Fruit fly (Drosophila melanogaster) whole organism, pupa: Measurements from ENCODE around the gene CG1774.

Experiments
- CG10348 ChIP-seq: fragments of 200-800 bp; sonication (Bioruptor generic); IDR thresholded peaks from 2 replicates; pipeline ENCODE4 v1.3.6; 2022; ENCODE audit warnings: missing biosample characterization, missing genetic modification characterization
- CG12605 ChIP-seq: fragments of 200-800 bp; sonication (Bioruptor generic); IDR thresholded peaks from 2 replicates; pipeline ENCODE4 v1.3.6; 2022; ENCODE audit warnings: missing biosample characterization, missing genetic modification characterization
- CG13204 ChIP-seq: fragments of 200-800 bp; sonication (Bioruptor generic); optimal IDR thresholded peaks from 2 replicates; lab custom pipeline; 2018; ENCODE audit warnings: missing biosample characterization, mild to moderate bottlenecking, missing genetic modification characterization, moderate library complexity
- CG14655 ChIP-seq: fragments of 200-800 bp; sonication (Bioruptor generic); optimal IDR thresholded peaks from 3 replicates; lab custom pipeline; 2017; ENCODE audit warnings: mild to moderate bottlenecking, missing biosample characterization, missing genetic modification reagents, missing genetic modification characterization
- CG15710 ChIP-seq: fragments of 200-800 bp; sonication (Bioruptor generic); optimal IDR thresholded peaks from 2 replicates; lab custom pipeline; 2018; ENCODE audit warnings: missing biosample characterization, mild to moderate bottlenecking, missing genetic modification characterization, moderate library complexity
- CG17806 ChIP-seq: fragments of 200-800 bp; sonication (Bioruptor generic); optimal IDR thresholded peaks from 2 replicates; lab custom pipeline; 2018; ENCODE audit warnings: missing biosample characterization, mild to moderate bottlenecking, missing genetic modification characterization, moderate library complexity
- CG32121 ChIP-seq: fragments of 200-800 bp; sonication (Bioruptor generic); IDR thresholded peaks from 2 replicates; pipeline ENCODE4 v1.3.6; 2022; ENCODE audit warnings: missing biosample characterization, missing genetic modification characterization
- CG34367 ChIP-seq: fragments of 200-800 bp; sonication (Bioruptor generic); optimal IDR thresholded peaks from 2 replicates; lab custom pipeline; 2018; ENCODE audit warnings: missing biosample characterization, mild to moderate bottlenecking, missing genetic modification characterization
- CG4496 ChIP-seq: fragments of 200-800 bp; sonication (Bioruptor generic); IDR thresholded peaks from 3 replicates; pipeline ENCODE4 v1.3.6; 2022; ENCODE audit warnings: missing biosample characterization, missing genetic modification characterization
- CG8159 ChIP-seq: fragments of 200-800 bp; sonication (Bioruptor generic); optimal IDR thresholded peaks from 3 replicates; lab custom pipeline; 2018; ENCODE audit warnings: missing biosample characterization, mild to moderate bottlenecking, missing genetic modification characterization, moderate library complexity
- CG8301 ChIP-seq: fragments of 200-800 bp; sonication (Bioruptor generic); optimal IDR thresholded peaks from 2 replicates; lab custom pipeline; 2018; ENCODE audit warnings: missing biosample characterization, mild to moderate bottlenecking, missing genetic modification characterization
- CG9948 ChIP-seq: fragments of 200-800 bp; sonication (Bioruptor generic); optimal IDR thresholded peaks from 2 replicates; lab custom pipeline; 2018; ENCODE audit warnings: missing biosample characterization, mild to moderate bottlenecking, missing genetic modification characterization, moderate library complexity
- D1 ChIP-seq: fragments of 200-800 bp; sonication (Bioruptor generic); optimal IDR thresholded peaks from 2 replicates; lab custom pipeline; 2018; ENCODE audit warnings: missing biosample characterization, mild to moderate bottlenecking, missing genetic modification characterization, moderate library complexity
- EcR ChIP-seq: fragments of 200-800 bp; sonication (Bioruptor generic); optimal IDR thresholded peaks from 3 replicates; lab custom pipeline; 2019; ENCODE audit warnings: missing biosample characterization, missing genetic modification characterization, mild to moderate bottlenecking, moderate library complexity, missing genetic modification reagents
- Ets98B ChIP-seq: fragments of 200-800 bp; sonication (Bioruptor generic); IDR thresholded peaks from 2 replicates; pipeline ENCODE4 v1.3.6; 2022; ENCODE audit warnings: missing biosample characterization, missing genetic modification characterization
- Pif1A ChIP-seq: fragments of 200-800 bp; sonication (Bioruptor generic); optimal IDR thresholded peaks from 3 replicates; lab custom pipeline; 2016; ENCODE audit warnings: missing biosample characterization, missing genetic modification characterization
- Pif1B ChIP-seq: fragments of 200-800 bp; sonication (Bioruptor generic); optimal IDR thresholded peaks from 3 replicates; lab custom pipeline; 2016; ENCODE audit warnings: missing biosample characterization, missing genetic modification characterization
- Snoo ChIP-seq: fragments of 200-800 bp; sonication (Bioruptor generic); optimal IDR thresholded peaks from 3 replicates; lab custom pipeline; 2017; ENCODE audit warnings: missing biosample characterization, mild to moderate bottlenecking, missing genetic modification characterization, inconsistent platforms
- fd96Ca ChIP-seq: fragments of 200-800 bp; sonication (Bioruptor generic); IDR thresholded peaks from 3 replicates; pipeline ENCODE4 v1.3.6; 2022; ENCODE audit warnings: missing biosample characterization, missing genetic modification characterization
- gl ChIP-seq: fragments of 200-800 bp; sonication (Bioruptor generic); optimal IDR thresholded peaks from 2 replicates; lab custom pipeline; 2018; ENCODE audit warnings: missing biosample characterization, mild to moderate bottlenecking, missing genetic modification characterization
- rn ChIP-seq: fragments of 200-800 bp; sonication (Bioruptor generic); IDR thresholded peaks from 2 replicates; pipeline ENCODE4 v1.3.6; 2022; ENCODE audit warnings: missing biosample characterization, missing genetic modification characterization

Gene CG1774

DNA sequence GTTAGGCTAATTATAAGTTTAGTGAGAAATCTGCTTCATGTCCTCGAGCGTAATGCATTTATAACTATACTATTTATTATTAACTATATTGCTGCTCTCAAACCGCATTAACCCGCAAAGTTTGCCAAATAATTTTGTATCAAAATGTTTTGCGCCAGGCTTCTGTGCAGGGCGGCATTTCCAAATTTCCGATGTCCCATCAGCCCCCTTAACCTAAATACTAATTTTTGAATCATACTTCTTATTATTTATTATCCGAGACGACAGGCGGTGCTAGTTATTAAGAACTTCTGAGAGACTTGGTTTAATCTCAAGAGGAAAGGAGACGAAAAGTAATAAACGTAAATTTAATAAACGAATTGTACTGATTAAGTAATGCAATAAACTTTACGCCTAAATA, 26.9 kb upstream of the CG1774 start:
- no peak for TF ChIP-seq CG17806 (tag; lab: Kevin White, UChicago)
- no peak for TF ChIP-seq CG8159 (tag; lab: Kevin White, UChicago)
- no peak for TF ChIP-seq CG4496 (GFP tag; lab: Robert Waterston, UW)
- no peak for TF ChIP-seq Pif1B (GFP tag; lab: Kevin White, UChicago)
- no peak for TF ChIP-seq Pif1A (GFP tag; lab: Kevin White, UChicago)
- no peak for TF ChIP-seq CG8301 (tag; lab: Kevin White, UChicago)
- no peak for TF ChIP-seq fd96Ca (GFP tag; lab: Robert Waterston, UW)
- no peak for TF ChIP-seq CG10348 (GFP tag; lab: Robert Waterston, UW)
- no peak for TF ChIP-seq rn (GFP tag; lab: Robert Waterston, UW)
- no peak for TF ChIP-seq gl (tag; lab: Kevin White, UChicago)
- no peak for TF ChIP-seq CG34367
- TF ChIP-seq CG12605 (GFP tag; lab: Robert Waterston, UW), result no peak
- TF ChIP-seq CG13204, result no peak
- no peak for TF ChIP-seq D1
- TF ChIP-seq CG32121 (GFP tag; lab: Robert Waterston, UW), result no peak
- TF ChIP-seq Ets98B (GFP tag; lab: Robert Waterston, UW), result no peak
- no peak for TF ChIP-seq Snoo (tag; lab: Kevin White, UChicago)

dm6 chr3R:31566738-31567137, 25.9 kb upstream of the CG1774 start:
- TF ChIP-seq CG34367 (peak; percentile 71), Pif1B (GFP tag; lab: Kevin White, UChicago) (peak; percentile 83), EcR (GFP tag; lab: Kevin White, UChicago) (no peak), rn (GFP tag; lab: Robert Waterston, UW) (peak; percentile 70), Pif1A (GFP tag; lab: Kevin White, UChicago) (peak; percentile 84), CG17806 (tag; lab: Kevin White, UChicago) (peak; percentile 80), CG14655 (GFP tag; lab: Kevin White, UChicago) (peak; percentile 85), Ets98B (GFP tag; lab: Robert Waterston, UW) (peak; percentile 84), CG9948 (tag; lab: Kevin White, UChicago) (peak; percentile 79), CG8159 (tag; lab: Kevin White, UChicago) (peak; percentile 76), CG12605 (GFP tag; lab: Robert Waterston, UW) (peak; percentile 72), CG4496 (GFP tag; lab: Robert Waterston, UW) (peak; percentile 84), D1 (no peak), CG13204 (peak; percentile 68), fd96Ca (GFP tag; lab: Robert Waterston, UW) (peak; percentile 89), CG15710 (peak; percentile 82), CG8301 (tag; lab: Kevin White, UChicago) (peak; percentile 83), Snoo (tag; lab: Kevin White, UChicago) (no peak), gl (tag; lab: Kevin White, UChicago) (peak; percentile 67), CG32121 (GFP tag; lab: Robert Waterston, UW) (peak; percentile 71; the same call in 1 of the 2 replicates), CG10348 (GFP tag; lab: Robert Waterston, UW) (no peak)
- TF ChIP-seq, all 21 proteins: peak for 17

DNA sequence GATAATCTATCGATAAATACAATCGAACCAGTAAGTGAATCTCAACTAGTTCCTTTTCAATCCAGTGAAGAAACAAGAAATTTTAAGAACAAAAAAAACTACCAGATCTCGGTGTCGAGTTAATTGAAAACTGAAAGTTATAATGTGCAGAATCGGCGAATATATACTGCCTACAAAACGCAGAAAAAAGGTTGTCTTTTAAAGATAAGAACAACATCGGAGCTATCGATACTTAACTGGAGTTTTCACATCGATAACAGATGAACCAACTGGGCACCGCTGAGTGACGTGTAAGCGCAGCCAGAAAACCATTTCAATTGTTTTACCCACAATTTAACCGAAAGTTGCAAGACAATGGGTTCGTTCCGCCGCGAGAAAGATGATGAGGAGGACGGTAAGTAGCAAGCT, 20.7 kb upstream of the CG1774 start, which contains the start of gene gammaCOP:
gammaCOP (plus strand) TSS at position 259 of the 408 bp plus-strand sequence.
- no peak for TF ChIP-seq rn (GFP tag; lab: Robert Waterston, UW)
- TF ChIP-seq gl (tag; lab: Kevin White, UChicago), result no peak
- TF ChIP-seq CG15710, result no peak
- no peak for TF ChIP-seq CG13204
- TF ChIP-seq CG8159 (tag; lab: Kevin White, UChicago), result no peak
- TF ChIP-seq CG34367, result no peak
- no peak for TF ChIP-seq EcR (GFP tag; lab: Kevin White, UChicago)
- TF ChIP-seq CG17806 (tag; lab: Kevin White, UChicago), result no peak
- TF ChIP-seq CG8301 (tag; lab: Kevin White, UChicago), result no peak
- no peak for TF ChIP-seq CG12605 (GFP tag; lab: Robert Waterston, UW)
- TF ChIP-seq CG32121 (GFP tag; lab: Robert Waterston, UW), result no peak

dm6 chr3R:31577351-31577750, 15.3 kb upstream of the CG1774 start:
- no peak for TF ChIP-seq Pif1A (GFP tag; lab: Kevin White, UChicago)
- TF ChIP-seq CG13204, result no peak
- no peak for TF ChIP-seq CG12605 (GFP tag; lab: Robert Waterston, UW)
- no peak for TF ChIP-seq CG4496 (GFP tag; lab: Robert Waterston, UW)
- TF ChIP-seq, all 21 proteins: peak for 0

dm6 chr3R:31580032-31580431, 12.6 kb upstream of the CG1774 start:
- TF ChIP-seq CG4496 (GFP tag; lab: Robert Waterston, UW) (no peak), CG17806 (tag; lab: Kevin White, UChicago) (no peak), CG8301 (tag; lab: Kevin White, UChicago) (no peak), CG9948 (tag; lab: Kevin White, UChicago) (no peak), Pif1A (GFP tag; lab: Kevin White, UChicago) (no peak), CG12605 (GFP tag; lab: Robert Waterston, UW) (no peak), CG32121 (GFP tag; lab: Robert Waterston, UW) (no peak), Ets98B (GFP tag; lab: Robert Waterston, UW) (no peak)

DNA sequence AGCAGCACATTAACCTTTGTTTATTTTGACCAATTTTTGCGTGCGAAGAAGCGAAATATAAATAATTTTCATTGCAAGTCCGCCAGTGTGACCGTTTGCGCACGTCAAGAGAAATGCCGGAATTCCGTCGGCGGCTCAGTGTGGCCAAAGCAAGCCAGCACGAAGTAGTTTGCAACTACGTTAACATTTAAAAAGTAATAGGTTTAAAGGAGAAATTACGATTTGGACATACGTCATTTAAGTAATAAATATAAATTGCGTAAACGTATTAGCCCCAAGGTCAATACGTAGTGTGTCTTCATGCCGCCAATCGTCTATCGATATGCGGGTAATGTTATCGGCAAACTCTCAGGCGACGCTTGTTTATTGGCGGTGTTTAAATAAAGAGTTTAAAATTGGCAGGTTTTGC, 12.0 kb upstream of the CG1774 start, which contains the start of the genes pygo and rod:
pygo (minus strand) TSS at position 114 of the 409 bp plus-strand sequence.
rod (plus strand) TSS at position 366 of the 409 bp plus-strand sequence.
- TF ChIP-seq CG9948 (tag; lab: Kevin White, UChicago), result no peak
- TF ChIP-seq CG8159 (tag; lab: Kevin White, UChicago), result peak; percentile 26
- TF ChIP-seq CG10348 (GFP tag; lab: Robert Waterston, UW), result no peak
- TF ChIP-seq, all 21 proteins: peak for 1
